Fruit fly (Drosophila melanogaster): ENCODE data around the gene CG13992.

The CG13992 gene

DNA sequence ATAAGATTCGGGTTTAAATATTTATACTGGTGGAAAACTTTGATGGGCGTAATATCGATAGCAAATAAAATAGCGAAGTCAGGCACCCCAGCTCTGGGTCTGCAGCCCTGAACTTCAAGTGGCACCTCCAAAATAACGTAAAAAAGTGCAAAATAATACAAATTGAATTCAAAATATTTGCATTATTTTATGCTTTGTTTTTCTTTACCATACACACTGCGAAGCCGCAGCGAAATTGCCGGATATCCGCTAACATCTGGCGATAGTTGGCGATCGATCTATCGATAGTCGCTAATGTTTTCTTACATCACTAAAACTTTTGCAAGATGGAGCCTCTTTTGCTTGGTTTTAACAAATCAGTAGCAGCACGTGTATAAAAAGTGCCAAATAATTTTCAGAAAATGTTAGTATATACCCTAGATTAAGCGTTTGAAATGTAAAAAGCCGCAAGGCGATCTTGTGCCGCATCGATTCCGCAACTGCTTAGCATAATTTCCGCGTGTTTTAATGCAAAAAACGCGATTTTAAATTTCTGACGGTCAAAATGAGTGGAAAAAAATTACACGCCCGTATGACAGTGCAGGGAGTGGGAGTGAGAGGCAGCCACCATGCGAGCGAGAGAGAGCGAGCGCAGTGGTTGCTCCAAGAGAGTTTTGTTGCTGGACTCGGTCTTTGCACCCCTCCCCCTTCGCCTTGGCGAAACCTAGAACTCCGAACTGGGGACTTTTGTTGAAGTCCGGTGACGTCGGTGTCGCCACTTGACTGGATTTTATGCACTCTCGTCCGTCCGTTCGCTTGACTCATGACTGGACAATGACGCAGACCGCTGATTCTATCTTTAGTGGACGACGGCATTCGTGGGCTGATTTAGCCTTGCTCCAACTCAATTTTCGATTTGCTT is 14.1 kb upstream of the CG13992 start, which contains the start of gene eIF4A (continued):
- TF ChIP-seq CG15011 (GFP tag; optimal IDR thresholded peaks at IDR 0.05), result peak; percentile 23
- TF ChIP-seq CG10565 (GFP tag; optimal IDR thresholded peaks at IDR 0.05), result no peak
- TF ChIP-seq en (GFP tag; optimal IDR thresholded peaks at IDR 0.05), result no peak
- peak; percentile 96 for TF ChIP-seq Ets97D (GFP tag; optimal IDR thresholded peaks at IDR 0.05)
- TF ChIP-seq shn (GFP tag; optimal IDR thresholded peaks at IDR 0.05), result no peak
- TF ChIP-seq Ets65A (GFP tag), result peak; percentile 90
- no peak for TF ChIP-seq CG10462 (GFP tag; optimal IDR thresholded peaks at IDR 0.05)
- TF ChIP-seq D19A (tag; optimal IDR thresholded peaks at IDR 0.05), result no peak
- peak; percentile 96 for TF ChIP-seq CG7928 (GFP tag; optimal IDR thresholded peaks at IDR 0.05)
- peak; percentile 96 for TF ChIP-seq MESR4 (GFP tag; optimal IDR thresholded peaks at IDR 0.05)
- no peak for TF ChIP-seq Sry-β (GFP tag; optimal IDR thresholded peaks at IDR 0.05)
- TF ChIP-seq CG8478 (optimal IDR thresholded peaks at IDR 0.05), result no peak
- no peak for TF ChIP-seq Bteb2 (GFP tag; optimal IDR thresholded peaks at IDR 0.05)
- TF ChIP-seq lola (GFP tag; optimal IDR thresholded peaks at IDR 0.05), result peak in 1 of 3 experiments; percentile 29
- no peak for TF ChIP-seq oc (tag; optimal IDR thresholded peaks at IDR 0.05)
- no peak for TF ChIP-seq Adf1 (GFP tag; IDR thresholded peaks at IDR 0.05)
- peak; percentile 27 for TF ChIP-seq CG8924 (tag; optimal IDR thresholded peaks at IDR 0.05)
- TF ChIP-seq pan (optimal IDR thresholded peaks at IDR 0.05), result no peak
- no peak for TF ChIP-seq pan (GFP tag; optimal IDR thresholded peaks at IDR 0.05 in 1 of 2, IDR thresholded peaks at IDR 0.05 in 1 of 2)
- peak; percentile 10 for TF ChIP-seq CG12299 (tag; optimal IDR thresholded peaks at IDR 0.05)
- no peak for TF ChIP-seq Rfx (GFP tag; IDR thresholded peaks at IDR 0.05)
- TF ChIP-seq repo (GFP tag; optimal IDR thresholded peaks at IDR 0.05), result peak; percentile 5
- TF ChIP-seq CG4820 (GFP tag; optimal IDR thresholded peaks at IDR 0.05), result no peak
- TF ChIP-seq Nf-YB (GFP tag; optimal IDR thresholded peaks at IDR 0.05), result no peak
- peak; percentile 23 for TF ChIP-seq Fer1 (GFP tag; optimal IDR thresholded peaks at IDR 0.05)
- no peak for TF ChIP-seq tx (GFP tag; optimal IDR thresholded peaks at IDR 0.05)
- TF ChIP-seq dmrt11E (tag; optimal IDR thresholded peaks at IDR 0.05), result peak; percentile 26
- peak; percentile 41 for TF ChIP-seq CG15514 (GFP tag; optimal IDR thresholded peaks at IDR 0.05)
- TF ChIP-seq CG2116 (GFP tag; optimal IDR thresholded peaks at IDR 0.05), result peak; percentile 51
- TF ChIP-seq hkb (optimal IDR thresholded peaks at IDR 0.05), result peak; percentile 41
- no peak for TF ChIP-seq hkb (GFP tag; IDR thresholded peaks at IDR 0.05)
- no peak for TF ChIP-seq nau (GFP tag; optimal IDR thresholded peaks at IDR 0.05)
- TF ChIP-seq fru (optimal IDR thresholded peaks at IDR 0.05), result no peak
- no peak for TF ChIP-seq CG3838 (GFP tag; optimal IDR thresholded peaks at IDR 0.05)
- no peak for TF ChIP-seq dimm (GFP tag; IDR thresholded peaks at IDR 0.05)
- TF ChIP-seq crp (GFP tag; optimal IDR thresholded peaks at IDR 0.05), result no peak
- TF ChIP-seq ato (GFP tag; IDR thresholded peaks at IDR 0.05; ENCODE audit: partially characterized antibody), result no peak
- TF ChIP-seq trem (tag; optimal IDR thresholded peaks at IDR 0.05), result peak; percentile 57
- TF ChIP-seq Mad (GFP tag; optimal IDR thresholded peaks at IDR 0.05), result no peak
- TF ChIP-seq salm (tag; optimal IDR thresholded peaks at IDR 0.05), result peak; percentile 52
- no peak for TF ChIP-seq ara (GFP tag; IDR thresholded peaks at IDR 0.05)
- peak; percentile 49 for TF ChIP-seq NC2β (GFP tag; optimal IDR thresholded peaks at IDR 0.05)
- no peak for TF ChIP-seq exex (tag; optimal IDR thresholded peaks at IDR 0.05)
- peak; percentile 76 for TF ChIP-seq Lhr (GFP tag; optimal IDR thresholded peaks at IDR 0.05)
- no peak for TF ChIP-seq CG6254 (GFP tag; optimal IDR thresholded peaks at IDR 0.05)
- no peak for TF ChIP-seq h (optimal IDR thresholded peaks at IDR 0.05)
- TF ChIP-seq org-1 (GFP tag; optimal IDR thresholded peaks at IDR 0.05), result peak; percentile 16
- TF ChIP-seq CG3407 (GFP tag; optimal IDR thresholded peaks at IDR 0.05), result no peak
- TF ChIP-seq unc-4 (GFP tag; IDR thresholded peaks at IDR 0.05; ENCODE audit: partially characterized antibody), result no peak
- TF ChIP-seq CG10959 (GFP tag; IDR thresholded peaks at IDR 0.05), result no peak
